Worm (Caenorhabditis elegans) whole organism, L1 larva: Measurements from ENCODE around the gene M02G9.4.
A peak's percentile ranks its signal among the peaks of the same experiment; 100 is the strongest.

Experiments used
- C04F5.9 ChIP-seq: sonication (generic microtip); optimal IDR thresholded peaks from 2 replicates; lab custom pipeline; 2016; ENCODE audit warnings: missing genetic modification characterization, missing compliant biosample characterization
- Y116A8C.19 ChIP-seq: sonication (generic microtip); optimal IDR thresholded peaks from 2 replicates; lab custom pipeline; 2016; ENCODE audit warnings: missing compliant biosample characterization, missing genetic modification characterization, borderline replicate concordance
- aly-2 ChIP-seq: fragments of 150-350 bp; optimal IDR thresholded peaks from 2 replicates; lab custom pipeline; 2014; ENCODE audit warnings: missing biosample characterization, missing genetic modification characterization
- ama-1 ChIP-seq: fragments of 150-350 bp; optimal IDR thresholded peaks from 2 replicates; lab custom pipeline; 2014
- blmp-1 ChIP-seq: fragments of 150-350 bp; optimal IDR thresholded peaks from 2 replicates; lab custom pipeline; 2014; ENCODE audit warnings: missing biosample characterization, missing genetic modification characterization
- ceh-63 ChIP-seq: fragments of 200-800 bp; sonication (Bioruptor generic); optimal IDR thresholded peaks from 2 replicates; lab custom pipeline; 2018; ENCODE audit warnings: mild to moderate bottlenecking, missing genetic modification characterization, missing compliant biosample characterization
- ceh-82 ChIP-seq, 3 experiments: fragments of 150-350 bp in 1 of 3; sonication (generic microtip) in 2 of 3; optimal IDR thresholded peaks; 2 replicates each; lab custom pipeline; 2014 to 2017; ENCODE audit warnings: missing biosample characterization in 3 of 3, missing genetic modification characterization in 3 of 3
- ceh-88 ChIP-seq: fragments of 200-800 bp; sonication (Bioruptor generic); IDR thresholded peaks from 2 replicates; pipeline ENCODE4 v1.3.6; 2022; ENCODE audit warnings: missing genetic modification characterization, missing compliant biosample characterization
- ceh-90 ChIP-seq: sonication (generic microtip); optimal IDR thresholded peaks from 2 replicates; lab custom pipeline; 2016; ENCODE audit warnings: missing genetic modification characterization, missing compliant biosample characterization
- ces-1 ChIP-seq: fragments of 150-350 bp; optimal IDR thresholded peaks from 2 replicates; lab custom pipeline; 2014; ENCODE audit warnings: missing biosample characterization, missing genetic modification reagents, missing genetic modification characterization
- efl-3 ChIP-seq: fragments of 200-800 bp; sonication (Bioruptor generic); optimal IDR thresholded peaks from 2 replicates; lab custom pipeline; 2018; ENCODE audit warnings: mild to moderate bottlenecking, missing genetic modification characterization, missing compliant biosample characterization
- egl-13 ChIP-seq: sonication (generic microtip); optimal IDR thresholded peaks from 2 replicates; lab custom pipeline; 2016; ENCODE audit warnings: missing genotype, missing genetic modification reagents, missing genetic modification characterization, missing compliant biosample characterization
- elt-2 ChIP-seq: sonication (generic microtip); optimal IDR thresholded peaks from 2 replicates; lab custom pipeline; 2016; ENCODE audit warnings: missing genetic modification characterization, mild to moderate bottlenecking, inconsistent platforms, missing compliant biosample characterization, missing genetic modification reagents
- ets-5 ChIP-seq: fragments of 200-800 bp; sonication (Bioruptor generic); IDR thresholded peaks from 2 replicates; pipeline ENCODE4 v1.3.6; 2022; ENCODE audit warnings: missing genetic modification characterization, missing compliant biosample characterization
- fkh-10 ChIP-seq: sonication (generic microtip); optimal IDR thresholded peaks from 2 replicates; lab custom pipeline; 2017; ENCODE audit warnings: missing biosample characterization, missing genetic modification reagents, missing genetic modification characterization
- fkh-4 ChIP-seq: sonication (generic microtip); optimal IDR thresholded peaks from 2 replicates; lab custom pipeline; 2016; ENCODE audit warnings: missing compliant biosample characterization, missing genetic modification characterization, borderline replicate concordance
- fkh-8 ChIP-seq: sonication (generic microtip); optimal IDR thresholded peaks from 2 replicates; lab custom pipeline; 2016; ENCODE audit warnings: mild to moderate bottlenecking, missing genetic modification characterization, missing compliant biosample characterization
- fos-1 ChIP-seq: fragments of 150-350 bp; optimal IDR thresholded peaks from 2 replicates; lab custom pipeline; 2014; ENCODE audit warnings: missing biosample characterization, missing genetic modification characterization
- hlh-17 ChIP-seq: fragments of 200-800 bp; sonication (Bioruptor generic); optimal IDR thresholded peaks from 2 replicates; lab custom pipeline; 2018; ENCODE audit warnings: missing genetic modification characterization, mild to moderate bottlenecking, missing compliant biosample characterization, moderate library complexity, borderline replicate concordance
- hlh-4 ChIP-seq: sonication (generic microtip); optimal IDR thresholded peaks from 2 replicates; lab custom pipeline; 2016; ENCODE audit warnings: mild to moderate bottlenecking, missing genetic modification characterization, missing compliant biosample characterization
- hpl-2 ChIP-seq: fragments of 150-350 bp; optimal IDR thresholded peaks from 2 replicates; lab custom pipeline; 2014; ENCODE audit warnings: missing biosample characterization, missing genetic modification reagents, missing genetic modification characterization
- isw-1 ChIP-seq: fragments of 200-800 bp; sonication (Bioruptor generic); IDR thresholded peaks from 2 replicates; pipeline ENCODE4 v1.3.6; 2022; ENCODE audit warnings: missing genetic modification characterization, missing compliant biosample characterization
- jun-1 ChIP-seq: fragments of 150-350 bp; optimal IDR thresholded peaks from 2 replicates; lab custom pipeline; 2014; ENCODE audit warnings: missing biosample characterization, missing genetic modification reagents, missing genetic modification characterization
- lin-13 ChIP-seq: fragments of 150-350 bp; optimal IDR thresholded peaks from 2 replicates; lab custom pipeline; 2014; ENCODE audit warnings: missing biosample characterization, missing genetic modification reagents, missing genetic modification characterization
- lin-15B ChIP-seq: fragments of 150-350 bp; sonication (generic microtip); optimal IDR thresholded peaks from 3 replicates; lab custom pipeline; 2014; ENCODE audit warnings: missing biosample characterization, missing genetic modification characterization
- lin-35 ChIP-seq, 2 experiments: fragments of 150-350 bp; optimal IDR thresholded peaks; 2 replicates each; lab custom pipeline; 2014; ENCODE audit warnings: missing biosample characterization in 2 of 2, missing genetic modification characterization in 2 of 2, missing genetic modification reagents in 2 of 2
- lin-39 ChIP-seq: fragments of 150-350 bp; optimal IDR thresholded peaks from 2 replicates; lab custom pipeline; 2014; ENCODE audit warnings: missing biosample characterization, missing genetic modification reagents, missing genetic modification characterization
- lir-3 ChIP-seq: sonication (generic microtip); optimal IDR thresholded peaks from 2 replicates; lab custom pipeline; 2016; ENCODE audit warnings: mild to moderate bottlenecking, missing genetic modification characterization, moderate library complexity, missing compliant biosample characterization; ENCODE audit not compliant: poor library complexity
- lsy-2 ChIP-seq, 2 experiments: fragments of 150-350 bp; optimal IDR thresholded peaks; 2 replicates each; lab custom pipeline; 2014; ENCODE audit warnings: missing biosample characterization in 2 of 2, missing genetic modification characterization in 2 of 2
- mab-9 ChIP-seq: fragments of 200-800 bp; sonication (Bioruptor generic); IDR thresholded peaks from 2 replicates; pipeline ENCODE4 v1.3.6; 2022; ENCODE audit warnings: missing genetic modification reagents, missing genetic modification characterization, missing compliant biosample characterization
- mef-2 ChIP-seq: fragments of 150-350 bp; optimal IDR thresholded peaks from 2 replicates; lab custom pipeline; 2014; ENCODE audit warnings: missing biosample characterization, missing genetic modification characterization
- mep-1 ChIP-seq: fragments of 150-350 bp; optimal IDR thresholded peaks from 2 replicates; lab custom pipeline; 2014; ENCODE audit warnings: missing biosample characterization, missing genetic modification characterization
- nhr-11 ChIP-seq: fragments of 150-350 bp; optimal IDR thresholded peaks from 2 replicates; lab custom pipeline; 2014; ENCODE audit warnings: missing biosample characterization, missing genetic modification characterization
- nhr-12 ChIP-seq: sonication (generic microtip); optimal IDR thresholded peaks from 2 replicates; lab custom pipeline; 2017; ENCODE audit warnings: missing biosample characterization, missing genetic modification characterization
- nhr-19 ChIP-seq: fragments of 200-800 bp; sonication (Bioruptor generic); conservative IDR thresholded peaks from 2 replicates; pipeline ENCODE4 v1.3.6; 2022; ENCODE audit warnings: missing genetic modification characterization, missing compliant biosample characterization
- nhr-20 ChIP-seq: sonication (generic microtip); optimal IDR thresholded peaks from 2 replicates; lab custom pipeline; 2016; ENCODE audit warnings: mild to moderate bottlenecking, missing genetic modification characterization, missing compliant biosample characterization
- nhr-28 ChIP-seq: fragments of 150-350 bp; optimal IDR thresholded peaks from 2 replicates; lab custom pipeline; 2014; ENCODE audit warnings: missing biosample characterization, missing genetic modification characterization
- nhr-47 ChIP-seq: sonication (generic microtip); optimal IDR thresholded peaks from 2 replicates; lab custom pipeline; 2016; ENCODE audit warnings: mild to moderate bottlenecking, missing genetic modification characterization, moderate library complexity, missing compliant biosample characterization
- nhr-71 ChIP-seq: sonication (generic microtip); optimal IDR thresholded peaks from 2 replicates; lab custom pipeline; 2016; ENCODE audit warnings: mild to moderate bottlenecking, missing genetic modification characterization, moderate library complexity, missing compliant biosample characterization
- nhr-76 ChIP-seq: sonication (generic microtip); optimal IDR thresholded peaks from 2 replicates; lab custom pipeline; 2017; ENCODE audit warnings: missing biosample characterization, missing genetic modification characterization
- nhr-84 ChIP-seq: sonication (generic microtip); optimal IDR thresholded peaks from 2 replicates; lab custom pipeline; 2017; ENCODE audit warnings: missing biosample characterization, missing genetic modification characterization
- nhr-85 ChIP-seq: sonication (generic microtip); peaks from one replicate; lab custom pipeline; 2016; ENCODE audit warnings: missing genetic modification characterization, inconsistent platforms, missing compliant biosample characterization
- rnt-1 ChIP-seq: sonication (generic microtip); optimal IDR thresholded peaks from 2 replicates; lab custom pipeline; 2016; ENCODE audit warnings: mild to moderate bottlenecking, missing genetic modification characterization, moderate library complexity, missing compliant biosample characterization
- skn-1 ChIP-seq: fragments of 150-350 bp; optimal IDR thresholded peaks from 2 replicates; lab custom pipeline; 2014; ENCODE audit warnings: missing biosample characterization, missing genetic modification characterization
- snpc-4 ChIP-seq: fragments of 150-350 bp; optimal IDR thresholded peaks from 2 replicates; lab custom pipeline; 2014; ENCODE audit warnings: missing biosample characterization, missing genetic modification characterization
- snu-23 ChIP-seq: sonication (generic microtip); optimal IDR thresholded peaks from 2 replicates; lab custom pipeline; 2016; ENCODE audit warnings: missing genetic modification characterization, missing compliant biosample characterization
- sox-4 ChIP-seq: sonication (generic microtip); optimal IDR thresholded peaks from 2 replicates; lab custom pipeline; 2016; ENCODE audit warnings: missing genetic modification characterization, missing compliant biosample characterization
- sptf-1 ChIP-seq: fragments of 150-350 bp; optimal IDR thresholded peaks from 2 replicates; lab custom pipeline; 2014; ENCODE audit warnings: missing biosample characterization, missing genetic modification characterization
- swsn-7 ChIP-seq: sonication (generic microtip); optimal IDR thresholded peaks from 2 replicates; lab custom pipeline; 2016; ENCODE audit warnings: missing genetic modification characterization, missing compliant biosample characterization
- tlp-1 ChIP-seq: fragments of 150-350 bp; optimal IDR thresholded peaks from 2 replicates; lab custom pipeline; 2014; ENCODE audit warnings: missing biosample characterization, missing genetic modification characterization
- unc-30 ChIP-seq: sonication (generic microtip); optimal IDR thresholded peaks from 2 replicates; lab custom pipeline; 2017; ENCODE audit warnings: missing biosample characterization, missing genetic modification characterization
- zag-1 ChIP-seq: fragments of 150-350 bp; optimal IDR thresholded peaks from 2 replicates; lab custom pipeline; 2014; ENCODE audit warnings: missing biosample characterization, missing genetic modification characterization
- zip-4 ChIP-seq: fragments of 200-800 bp; sonication (Bioruptor generic); optimal IDR thresholded peaks from 2 replicates; lab custom pipeline; 2018; ENCODE audit warnings: mild to moderate bottlenecking, missing genetic modification characterization, moderate library complexity, missing compliant biosample characterization
- ztf-11 ChIP-seq, 2 experiments: sonication (generic microtip); optimal IDR thresholded peaks; 2 replicates each; lab custom pipeline; 2016 to 2017; ENCODE audit warnings: missing genetic modification characterization in 2 of 2, missing biosample characterization in 1 of 2, missing compliant biosample characterization in 1 of 2

Gene M02G9.4

DNA sequence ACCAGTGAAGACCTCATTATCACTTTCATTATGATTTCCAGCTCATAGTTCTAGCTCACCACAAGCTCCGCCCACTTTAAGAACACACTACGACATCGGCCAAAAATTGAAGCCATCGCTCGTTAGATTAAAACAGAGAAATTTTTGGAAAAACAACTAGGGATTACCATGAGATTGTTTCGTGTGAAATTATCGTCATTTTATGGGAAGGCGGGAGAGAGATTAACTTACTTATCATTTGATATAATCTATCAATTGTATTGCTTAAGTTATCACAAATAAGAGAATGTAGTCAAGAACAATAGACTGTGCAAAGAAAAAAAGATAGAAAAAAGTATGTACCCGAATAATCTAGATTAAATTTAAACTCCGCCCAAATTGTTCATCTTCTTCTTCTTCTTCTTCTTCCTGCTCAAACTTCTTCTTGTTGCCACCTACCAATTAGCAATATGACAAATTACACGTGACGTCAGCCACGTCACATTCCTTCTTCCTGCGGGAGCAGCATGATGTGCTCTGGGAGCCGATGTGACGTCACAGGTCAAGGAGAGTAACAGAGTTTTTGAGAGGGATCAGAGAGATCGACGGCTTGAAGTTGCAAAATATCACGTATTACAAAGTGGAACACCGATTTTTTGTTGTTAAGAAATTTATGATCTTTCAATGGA lies 16.9 kb upstream of the M02G9.4 start, which contains the start of gene nep-26:
Gene nep-26, minus strand, starts transcription at position 51 of the 668 bp plus-strand sequence.
- TF ChIP-seq jun-1 (no peak), mep-1 (no peak), nhr-76 (tag; lab: Kevin White, UChicago) (no peak), lsy-2 (tag; optimal IDR thresholded peaks at IDR 0.05; lab: Kevin White, UChicago) (peak; percentile 21 to 40), ceh-63 (GFP tag; lab: Kevin White, UChicago) (no peak), nhr-85 (tag; lab: Kevin White, UChicago) (no peak), ceh-88 (GFP tag; lab: Robert Waterston, UW) (no peak), nhr-84 (tag; lab: Kevin White, UChicago) (no peak), ceh-90 (tag; lab: Kevin White, UChicago) (no peak), efl-3 (GFP tag; lab: Kevin White, UChicago) (no peak), nhr-71 (tag; lab: Kevin White, UChicago) (peak; percentile 90), ets-5 (GFP tag; lab: Robert Waterston, UW) (no peak), fos-1 (tag; lab: Kevin White, UChicago) (no peak), ceh-82 (tag; optimal IDR thresholded peaks at IDR 0.05; lab: Kevin White, UChicago) (no peak), unc-30 (no peak), zip-4 (GFP tag; lab: Kevin White, UChicago) (no peak), ama-1 (lab: Kevin White, UChicago) (no peak), ces-1 (GFP tag; lab: Kevin White, UChicago) (no peak), nhr-19 (GFP tag; lab: Robert Waterston, UW) (peak; percentile 78), snu-23 (GFP tag; lab: Kevin White, UChicago) (peak; percentile 51), lin-13 (GFP tag; lab: Kevin White, UChicago) (peak; percentile 24), Y116A8C.19 (tag; lab: Kevin White, UChicago) (no peak), hlh-17 (no peak), lir-3 (tag; lab: Kevin White, UChicago) (peak; percentile 41), elt-2 (tag; lab: Kevin White, UChicago) (no peak), C04F5.9 (tag; lab: Kevin White, UChicago) (no peak), zag-1 (tag; lab: Kevin White, UChicago) (no peak), hlh-4 (tag; lab: Kevin White, UChicago) (no peak), rnt-1 (tag; lab: Kevin White, UChicago) (peak; percentile 85), nhr-47 (tag; lab: Kevin White, UChicago) (peak; percentile 30), snpc-4 (tag; lab: Kevin White, UChicago) (no peak), aly-2 (tag; lab: Kevin White, UChicago) (no peak), egl-13 (tag; lab: Kevin White, UChicago) (no peak), ztf-11 (tag; optimal IDR thresholded peaks at IDR 0.05; lab: Kevin White, UChicago) (no peak), fkh-4 (no peak), mef-2 (tag; lab: Kevin White, UChicago) (no peak), fkh-8 (tag; lab: Kevin White, UChicago) (no peak), lin-15B (tag; lab: Kevin White, UChicago) (no peak), nhr-12 (tag; lab: Kevin White, UChicago) (no peak), isw-1 (GFP tag; lab: Robert Waterston, UW) (no peak), nhr-20 (peak; percentile 66), lin-35 (GFP tag; optimal IDR thresholded peaks at IDR 0.05; lab: Kevin White, UChicago) (peak in 1 of 2 experiments; percentile 9), nhr-11 (tag; lab: Kevin White, UChicago) (peak; percentile 6), blmp-1 (no peak), lin-39 (tag; lab: Kevin White, UChicago) (peak; percentile 80), mab-9 (no peak), hpl-2 (GFP tag; lab: Kevin White, UChicago) (no peak), sptf-1 (tag; lab: Kevin White, UChicago) (no peak), tlp-1 (tag; lab: Kevin White, UChicago) (no peak), nhr-28 (tag; lab: Kevin White, UChicago) (no peak), swsn-7 (tag; lab: Kevin White, UChicago) (peak; percentile 37), fkh-10 (GFP tag; lab: Kevin White, UChicago) (no peak), sox-4 (tag; lab: Kevin White, UChicago) (no peak), skn-1 (tag; lab: Kevin White, UChicago) (no peak)
